Fruit fly (Drosophila melanogaster) whole organism, embryonic: ENCODE data around the gene CG12728.

Source experiments
- BEAF-32 ChIP-seq: fragments of 200-800 bp; sonication (Bioruptor generic); optimal IDR thresholded peaks from 3 replicates; lab custom pipeline; 2017; ENCODE audit warnings: missing biosample characterization, missing genetic modification characterization, mild to moderate bottlenecking, moderate library complexity, missing genetic modification reagents
- CG10462 ChIP-seq: fragments of 200-800 bp; sonication (Bioruptor generic); optimal IDR thresholded peaks from 2 replicates; lab custom pipeline; 2016; ENCODE audit warnings: missing biosample characterization, missing genetic modification characterization
- CG10543 ChIP-seq: fragments of 200-800 bp; sonication (Bioruptor generic); optimal IDR thresholded peaks from 3 replicates; lab custom pipeline; 2017; ENCODE audit warnings: missing biosample characterization, mild to moderate bottlenecking, missing genetic modification characterization, moderate library complexity
- CG11085 ChIP-seq: fragments of 200-800 bp; sonication (Bioruptor generic); IDR thresholded peaks from 2 replicates; pipeline ENCODE4 v1.3.6; 2022; ENCODE audit warnings: missing biosample characterization, missing genetic modification characterization
- CG11247 ChIP-seq: fragments of 200-800 bp; sonication (Bioruptor generic); IDR thresholded peaks from 2 replicates; pipeline ENCODE4 v1.3.6; 2022; ENCODE audit warnings: missing biosample characterization, missing genetic modification characterization
- CG11456 ChIP-seq: fragments of 200-800 bp; sonication (Bioruptor generic); IDR thresholded peaks from 3 replicates; pipeline ENCODE4 v1.3.6; 2022; ENCODE audit warnings: missing biosample characterization, missing genetic modification characterization
- CG12659 ChIP-seq: fragments of 200-800 bp; sonication (Bioruptor generic); optimal IDR thresholded peaks from 3 replicates; lab custom pipeline; 2017; ENCODE audit warnings: mild to moderate bottlenecking, missing biosample characterization, missing genetic modification reagents, missing genetic modification characterization
- CG15011 ChIP-seq: fragments of 200-800 bp; sonication (Bioruptor generic); optimal IDR thresholded peaks from 3 replicates; lab custom pipeline; 2018; ENCODE audit warnings: missing biosample characterization, mild to moderate bottlenecking, missing genetic modification characterization
- CG15479 ChIP-seq: fragments of 200-800 bp; sonication (Bioruptor generic); optimal IDR thresholded peaks from 3 replicates; lab custom pipeline; 2019; ENCODE audit warnings: missing biosample characterization, mild to moderate bottlenecking, missing genetic modification characterization, moderate library complexity
- CG18599 ChIP-seq: fragments of 200-800 bp; sonication (Bioruptor generic); optimal IDR thresholded peaks from 3 replicates; lab custom pipeline; 2017; ENCODE audit warnings: missing biosample characterization, missing genetic modification characterization, mild to moderate bottlenecking, moderate library complexity, missing genetic modification reagents
- CG2678 ChIP-seq: fragments of 200-800 bp; sonication (Bioruptor generic); optimal IDR thresholded peaks from 3 replicates; lab custom pipeline; 2019; ENCODE audit warnings: missing biosample characterization, mild to moderate bottlenecking, missing genetic modification characterization, moderate library complexity
- CG30020 ChIP-seq: fragments of 200-800 bp; optimal IDR thresholded peaks from 2 replicates; lab custom pipeline; 2019; ENCODE audit warnings: missing biosample characterization, mild to moderate bottlenecking, missing genetic modification characterization, moderate library complexity
- CG3838 ChIP-seq: fragments of 200-800 bp; sonication (Bioruptor generic); optimal IDR thresholded peaks from 3 replicates; lab custom pipeline; 2016; ENCODE audit warnings: missing biosample characterization, missing genetic modification characterization
- CG4854 ChIP-seq: fragments of 200-800 bp; sonication (Bioruptor generic); optimal IDR thresholded peaks from 2 replicates; lab custom pipeline; 2016; ENCODE audit warnings: missing biosample characterization, missing genetic modification characterization, inconsistent platforms
- CG6175 ChIP-seq: fragments of 200-800 bp; sonication (Bioruptor generic); IDR thresholded peaks from 3 replicates; pipeline ENCODE4 v1.3.6; 2022; ENCODE audit warnings: missing biosample characterization, missing genetic modification characterization
- CG7271 ChIP-seq: fragments of 200-800 bp; sonication (Bioruptor generic); optimal IDR thresholded peaks from 2 replicates; lab custom pipeline; 2018; ENCODE audit warnings: missing biosample characterization, mild to moderate bottlenecking, missing genetic modification characterization, moderate library complexity
- CG7357 ChIP-seq: fragments of 200-800 bp; sonication (Bioruptor generic); IDR thresholded peaks from 3 replicates; pipeline ENCODE4 v1.3.6; 2022; ENCODE audit warnings: missing biosample characterization, missing genetic modification characterization
- CG7786 ChIP-seq: fragments of 200-800 bp; sonication (Bioruptor generic); optimal IDR thresholded peaks from 2 replicates; lab custom pipeline; 2016; ENCODE audit warnings: missing biosample characterization, missing genetic modification characterization
- CTCF ChIP-seq: fragments of 200-800 bp; sonication (Bioruptor generic); optimal IDR thresholded peaks from 2 replicates; lab custom pipeline; 2017; ENCODE audit warnings: missing biosample characterization, mild to moderate bottlenecking, missing genetic modification characterization, moderate library complexity
- Dfd ChIP-seq, 2 experiments: fragments of >200 bp; optimal IDR thresholded peaks; 2 replicates each; lab custom pipeline; 2017; ENCODE audit warnings: missing biosample characterization in 2 of 2, missing genetic modification characterization in 2 of 2
- Dip3 ChIP-seq: fragments of 200-800 bp; sonication (Bioruptor generic); optimal IDR thresholded peaks from 3 replicates; lab custom pipeline; 2016; ENCODE audit warnings: missing biosample characterization, missing genetic modification characterization
- Gsc ChIP-seq: fragments of 200-800 bp; sonication (Bioruptor generic); IDR thresholded peaks from 2 replicates; pipeline ENCODE4 v1.3.6; 2022; ENCODE audit warnings: missing biosample characterization, missing genetic modification characterization
- HmgD ChIP-seq: fragments of 200-800 bp; sonication (Bioruptor generic); optimal IDR thresholded peaks from 3 replicates; lab custom pipeline; 2016; ENCODE audit warnings: missing biosample characterization, missing genetic modification characterization
- Hsf ChIP-seq: fragments of 200-800 bp; sonication (Bioruptor generic); optimal IDR thresholded peaks from 3 replicates; lab custom pipeline; 2016; ENCODE audit warnings: missing biosample characterization, missing genetic modification characterization
- MESR4 ChIP-seq: fragments of 200-800 bp; sonication (Bioruptor generic); optimal IDR thresholded peaks from 2 replicates; lab custom pipeline; 2018; ENCODE audit warnings: missing biosample characterization, mild to moderate bottlenecking, missing genetic modification characterization, moderate library complexity
- Mad ChIP-seq: fragments of 200-800 bp; sonication (Bioruptor generic); optimal IDR thresholded peaks from 2 replicates; lab custom pipeline; 2016; ENCODE audit warnings: missing biosample characterization, missing genetic modification characterization
- Meics ChIP-seq: fragments of 200-800 bp; sonication (Bioruptor generic); optimal IDR thresholded peaks from 2 replicates; lab custom pipeline; 2017; ENCODE audit warnings: missing biosample characterization, mild to moderate bottlenecking, missing genetic modification characterization
- NC2β ChIP-seq: fragments of 200-800 bp; sonication (Bioruptor generic); optimal IDR thresholded peaks from 2 replicates; lab custom pipeline; 2016; ENCODE audit warnings: missing biosample characterization, missing genetic modification characterization
- Rx ChIP-seq: fragments of 200-800 bp; sonication (Bioruptor generic); IDR thresholded peaks from 2 replicates; pipeline ENCODE4 v1.3.6; 2022; ENCODE audit warnings: missing biosample characterization, missing genetic modification characterization
- Side ChIP-seq: fragments of 200-800 bp; sonication (Bioruptor generic); optimal IDR thresholded peaks from 2 replicates; lab custom pipeline; 2016; ENCODE audit warnings: missing biosample characterization, missing genetic modification characterization
- Sox102F ChIP-seq: fragments of 200-800 bp; sonication (Bioruptor generic); optimal IDR thresholded peaks from 2 replicates; lab custom pipeline; 2018; ENCODE audit warnings: missing biosample characterization, mild to moderate bottlenecking, missing genetic modification characterization, moderate library complexity
- Ssrp ChIP-seq: fragments of 200-800 bp; sonication (Bioruptor generic); optimal IDR thresholded peaks from 2 replicates; lab custom pipeline; 2018; ENCODE audit warnings: missing biosample characterization, mild to moderate bottlenecking, missing genetic modification characterization, moderate library complexity
- TFAM ChIP-seq: fragments of 200-800 bp; sonication (Bioruptor generic); optimal IDR thresholded peaks from 2 replicates; lab custom pipeline; 2017; ENCODE audit warnings: missing biosample characterization, missing genetic modification characterization, inconsistent platforms
- Taf1 ChIP-seq: fragments of 200-800 bp; sonication (Bioruptor generic); IDR thresholded peaks from 2 replicates; pipeline ENCODE4 v1.3.6; 2022; ENCODE audit warnings: missing biosample characterization, missing genetic modification characterization
- Xbp1 ChIP-seq: fragments of 200-800 bp; sonication (Bioruptor generic); optimal IDR thresholded peaks from 3 replicates; lab custom pipeline; 2016; ENCODE audit warnings: missing biosample characterization, mild to moderate bottlenecking, missing genetic modification characterization
- bab2 ChIP-seq: fragments of 200-800 bp; sonication (Bioruptor generic); optimal IDR thresholded peaks from 2 replicates; lab custom pipeline; 2016; ENCODE audit warnings: missing biosample characterization, missing genetic modification characterization
- crol ChIP-seq: fragments of 200-800 bp; sonication (Bioruptor generic); IDR thresholded peaks from 2 replicates; pipeline ENCODE4 v1.3.6; 2022; ENCODE audit warnings: missing biosample characterization, missing genetic modification characterization
- dati ChIP-seq: fragments of 200-800 bp; sonication (Bioruptor generic); IDR thresholded peaks from 2 replicates; pipeline ENCODE4 v1.3.6; 2022; ENCODE audit warnings: missing biosample characterization, missing genetic modification characterization
- dimm ChIP-seq: fragments of 200-800 bp; sonication (Bioruptor generic); IDR thresholded peaks from 2 replicates; pipeline ENCODE4 v1.3.6; 2022; ENCODE audit warnings: missing biosample characterization, missing genetic modification characterization
- ham ChIP-seq: fragments of 200-800 bp; sonication (Bioruptor generic); IDR thresholded peaks from 2 replicates; pipeline ENCODE4 v1.3.6; 2022; ENCODE audit warnings: missing biosample characterization, missing genetic modification characterization
- klu ChIP-seq: fragments of 200-800 bp; sonication (Bioruptor generic); IDR thresholded peaks from 2 replicates; pipeline ENCODE4 v1.3.6; 2022; ENCODE audit warnings: missing biosample characterization, missing genetic modification characterization
- kni ChIP-seq: fragments of 200-800 bp; sonication (Bioruptor generic); optimal IDR thresholded peaks from 3 replicates; lab custom pipeline; 2017; ENCODE audit warnings: mild to moderate bottlenecking, missing biosample characterization, missing genetic modification reagents, missing genetic modification characterization
- lbe ChIP-seq: fragments of 200-800 bp; sonication (Bioruptor generic); optimal IDR thresholded peaks from 2 replicates; lab custom pipeline; 2016; ENCODE audit warnings: missing biosample characterization, mild to moderate bottlenecking, missing genetic modification characterization
- lmd ChIP-seq: fragments of 200-800 bp; sonication (Bioruptor generic); IDR thresholded peaks from 2 replicates; pipeline ENCODE4 v1.3.6; 2022; ENCODE audit warnings: missing biosample characterization, missing genetic modification characterization
- nau ChIP-seq: fragments of 200-800 bp; sonication (Bioruptor generic); optimal IDR thresholded peaks from 3 replicates; lab custom pipeline; 2017; ENCODE audit warnings: missing biosample characterization, mild to moderate bottlenecking, missing genetic modification characterization, missing genetic modification reagents
- pho ChIP-seq: fragments of 200-800 bp; sonication (Bioruptor generic); optimal IDR thresholded peaks from 2 replicates; lab custom pipeline; 2016; ENCODE audit warnings: missing biosample characterization, missing genetic modification characterization
- rib ChIP-seq: fragments of 200-800 bp; sonication (Bioruptor generic); IDR thresholded peaks from 2 replicates; pipeline ENCODE4 v1.3.6; 2022; ENCODE audit warnings: missing biosample characterization, missing genetic modification characterization
- sens ChIP-seq: fragments of 200-800 bp; sonication (Bioruptor generic); peaks from one replicate; lab custom pipeline; 2016; ENCODE audit warnings: missing biosample characterization, missing genetic modification characterization
- trem ChIP-seq: fragments of 200-800 bp; optimal IDR thresholded peaks from 3 replicates; lab custom pipeline; 2019; ENCODE audit warnings: missing biosample characterization, mild to moderate bottlenecking, missing genetic modification characterization, moderate library complexity
- tup ChIP-seq: fragments of 200-800 bp; sonication (Bioruptor generic); optimal IDR thresholded peaks from 2 replicates; lab custom pipeline; 2016; ENCODE audit warnings: missing biosample characterization, mild to moderate bottlenecking, missing genetic modification characterization, moderate library complexity
- wor ChIP-seq: fragments of 200-800 bp; sonication (Bioruptor generic); IDR thresholded peaks from 2 replicates; pipeline ENCODE4 v1.3.6; 2022; ENCODE audit warnings: missing biosample characterization, missing genetic modification characterization
- z ChIP-seq: fragments of 200-800 bp; sonication (Bioruptor generic); IDR thresholded peaks from 3 replicates; pipeline ENCODE4 v1.3.6; 2022; ENCODE audit warnings: missing biosample characterization, missing genetic modification characterization
- zen2 ChIP-seq: fragments of 200-800 bp; sonication (Bioruptor generic); IDR thresholded peaks from 3 replicates; pipeline ENCODE4 v1.3.6; 2022; ENCODE audit warnings: missing biosample characterization, missing genetic modification characterization; ENCODE audit not compliant: partially characterized antibody

The CG12728 gene

DNA sequence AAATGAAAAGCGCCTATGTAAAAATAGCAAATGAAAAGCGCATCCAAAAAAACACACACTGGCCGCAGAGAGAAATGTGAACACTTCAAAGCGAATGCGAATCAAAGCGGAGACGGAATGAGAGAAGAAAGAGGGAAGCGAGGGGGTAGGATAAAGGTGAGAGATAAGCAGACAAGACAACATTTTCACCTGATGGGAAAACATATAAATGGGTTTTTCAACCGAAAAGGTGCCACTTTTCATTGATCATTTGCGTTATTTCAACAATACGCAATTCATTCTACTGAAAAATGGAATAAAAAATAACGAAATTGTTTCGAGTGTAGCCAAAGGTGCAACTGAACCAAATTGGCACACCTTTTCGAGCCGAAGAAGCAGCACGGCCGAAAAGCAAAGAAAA, 34.7 kb downstream of the CG12728 start (continued):
- TF ChIP-seq CG15011 (no peak), CG11247 (GFP tag; lab: Robert Waterston, UW) (no peak), CG11085 (no peak), sens (GFP tag; lab: Kevin White, UChicago) (no peak), TFAM (GFP tag; lab: Kevin White, UChicago) (no peak), HmgD (GFP tag; lab: Kevin White, UChicago) (no peak), CG18599 (GFP tag; lab: Kevin White, UChicago) (peak; percentile 0), CG7271 (tag; lab: Kevin White, UChicago) (no peak), Dfd (GFP tag; optimal IDR thresholded peaks at IDR 0.05; lab: Kevin White, UChicago) (no peak), NC2β (GFP tag; lab: Kevin White, UChicago) (no peak), MESR4 (GFP tag; lab: Kevin White, UChicago) (no peak), Ssrp (tag; lab: Kevin White, UChicago) (no peak), zen2 (GFP tag; lab: Robert Waterston, UW) (no peak), z (GFP tag; lab: Robert Waterston, UW) (no peak), dimm (no peak), rib (GFP tag; lab: Robert Waterston, UW) (no peak), CG10543 (GFP tag; lab: Kevin White, UChicago) (no peak), CG30020 (no peak), CG11456 (GFP tag; lab: Robert Waterston, UW) (no peak), crol (GFP tag; lab: Robert Waterston, UW) (0 out of 2 replicates have a peak, but pooled peaks have one; percentile 10), BEAF-32 (no peak), tup (no peak), Mad (GFP tag; lab: Kevin White, UChicago) (no peak), dati (GFP tag; lab: Robert Waterston, UW) (no peak), CG7786 (GFP tag; lab: Kevin White, UChicago) (no peak), CG3838 (GFP tag; lab: Kevin White, UChicago) (no peak), Xbp1 (GFP tag; lab: Kevin White, UChicago) (no peak), Side (GFP tag; lab: Kevin White, UChicago) (no peak), CG4854 (GFP tag; lab: Kevin White, UChicago) (no peak), lbe (GFP tag; lab: Kevin White, UChicago) (no peak), klu (GFP tag; lab: Robert Waterston, UW) (no peak), CG6175 (no peak), Taf1 (GFP tag; lab: Robert Waterston, UW) (no peak), wor (GFP tag; lab: Robert Waterston, UW) (no peak), ham (GFP tag; lab: Robert Waterston, UW) (no peak), CG7357 (GFP tag; lab: Robert Waterston, UW) (no peak), CG12659 (peak; percentile 16), CG2678 (peak; percentile 39), Rx (GFP tag; lab: Robert Waterston, UW) (0 out of 2 replicates have a peak, but pooled peaks have one; percentile 6), CTCF (no peak), trem (tag; lab: Kevin White, UChicago) (no peak), nau (GFP tag; lab: Kevin White, UChicago) (no peak), CG10462 (GFP tag; lab: Kevin White, UChicago) (no peak), kni (GFP tag; lab: Kevin White, UChicago) (no peak), pho (GFP tag; lab: Kevin White, UChicago) (no peak), bab2 (GFP tag; lab: Kevin White, UChicago) (no peak), Hsf (GFP tag; lab: Kevin White, UChicago) (peak; percentile 19), lmd (peak; percentile 16; the same call in 1 of the 2 replicates), CG15479 (GFP tag; lab: Kevin White, UChicago) (no peak), Gsc (no peak), Meics (peak; percentile 18), Sox102F (GFP tag; lab: Kevin White, UChicago) (peak; percentile 45), Dip3 (GFP tag; lab: Kevin White, UChicago) (no peak)
